Fruit fly (Drosophila melanogaster) whole organism, embryonic: ENCODE measurements around the gene CG6345.

ENCODE experiments used
- CG10979 ChIP-seq: fragments of 200-800 bp; sonication (Bioruptor generic); optimal IDR thresholded peaks from 2 replicates; lab custom pipeline; 2018; ENCODE audit warnings: missing biosample characterization, mild to moderate bottlenecking, missing genetic modification characterization, moderate library complexity
- CG11695 ChIP-seq: fragments of 200-800 bp; sonication (Bioruptor generic); IDR thresholded peaks from 3 replicates; pipeline ENCODE4 v1.3.6; 2022; ENCODE audit warnings: missing biosample characterization, missing genetic modification characterization
- CG14050 ChIP-seq: fragments of 200-800 bp; sonication (Bioruptor generic); IDR thresholded peaks from 3 replicates; pipeline ENCODE4 v1.3.6; 2022; ENCODE audit warnings: missing biosample characterization, missing genetic modification characterization
- CG15696 ChIP-seq: fragments of 200-800 bp; sonication (Bioruptor generic); optimal IDR thresholded peaks from 2 replicates; lab custom pipeline; 2019; ENCODE audit warnings: missing biosample characterization, mild to moderate bottlenecking, missing genetic modification characterization, moderate library complexity
- CG17328 ChIP-seq: fragments of 200-800 bp; sonication (Bioruptor generic); IDR thresholded peaks from 2 replicates; pipeline ENCODE4 v1.3.6; 2022; ENCODE audit warnings: missing biosample characterization, missing genetic modification characterization
- CG17912 ChIP-seq: fragments of 200-800 bp; sonication (Bioruptor generic); optimal IDR thresholded peaks from 2 replicates; lab custom pipeline; 2018; ENCODE audit warnings: missing biosample characterization, mild to moderate bottlenecking, missing genetic modification characterization
- CG18764 ChIP-seq: fragments of 200-800 bp; sonication (Bioruptor generic); optimal IDR thresholded peaks from 3 replicates; lab custom pipeline; 2016; ENCODE audit warnings: missing biosample characterization, missing genetic modification characterization
- CG31224 ChIP-seq: fragments of 200-800 bp; sonication (Bioruptor generic); IDR thresholded peaks from 2 replicates; pipeline ENCODE4 v1.3.6; 2022; ENCODE audit warnings: missing biosample characterization, missing genetic modification characterization
- CG31388 ChIP-seq: fragments of 200-800 bp; sonication (Bioruptor generic); optimal IDR thresholded peaks from 2 replicates; lab custom pipeline; 2016; ENCODE audit warnings: missing biosample characterization, missing genetic modification characterization
- CG4282 ChIP-seq: fragments of 200-800 bp; sonication (Bioruptor generic); optimal IDR thresholded peaks from 2 replicates; lab custom pipeline; 2016; ENCODE audit warnings: missing biosample characterization, missing genetic modification characterization
- CG6254 ChIP-seq: fragments of 200-800 bp; sonication (Bioruptor generic); optimal IDR thresholded peaks from 3 replicates; lab custom pipeline; 2017; ENCODE audit warnings: mild to moderate bottlenecking, missing biosample characterization, missing genetic modification reagents, missing genetic modification characterization
- CG7839 ChIP-seq: fragments of 200-800 bp; sonication (Bioruptor generic); optimal IDR thresholded peaks from 3 replicates; lab custom pipeline; 2018; ENCODE audit warnings: missing biosample characterization, mild to moderate bottlenecking, missing genetic modification characterization, moderate library complexity
- CG8290 ChIP-seq, 3 experiments: fragments of 200-800 bp; sonication (Bioruptor generic); optimal IDR thresholded peaks; 2 replicates each; lab custom pipeline; 2016 to 2019; ENCODE audit warnings: missing biosample characterization in 3 of 3, missing genetic modification characterization in 3 of 3, mild to moderate bottlenecking in 2 of 3, moderate library complexity in 1 of 3
- CG9609 ChIP-seq: fragments of 200-800 bp; sonication (Bioruptor generic); optimal IDR thresholded peaks from 3 replicates; lab custom pipeline; 2016; ENCODE audit warnings: missing biosample characterization, missing genetic modification characterization
- Chrac-16 ChIP-seq: fragments of 200-800 bp; sonication (Bioruptor generic); optimal IDR thresholded peaks from 3 replicates; lab custom pipeline; 2016; ENCODE audit warnings: missing biosample characterization, missing genetic modification characterization
- Dbx ChIP-seq: fragments of 200-800 bp; sonication (Bioruptor generic); IDR thresholded peaks from 3 replicates; pipeline ENCODE4 v1.3.6; 2022; ENCODE audit warnings: missing biosample characterization, missing genetic modification characterization
- ERR ChIP-seq: fragments of 200-800 bp; sonication (Bioruptor generic); optimal IDR thresholded peaks from 2 replicates; lab custom pipeline; 2016; ENCODE audit warnings: missing biosample characterization, missing genetic modification characterization
- Elba2 ChIP-seq: fragments of 200-800 bp; sonication (Bioruptor generic); optimal IDR thresholded peaks from 3 replicates; lab custom pipeline; 2016; ENCODE audit warnings: missing biosample characterization, missing genetic modification characterization
- Ets65A ChIP-seq: fragments of 200-800 bp; sonication (Bioruptor generic); peaks from one replicate; lab custom pipeline; 2016; ENCODE audit warnings: missing biosample characterization, missing genetic modification characterization
- HLH4C ChIP-seq: fragments of 200-800 bp; sonication (Bioruptor generic); IDR thresholded peaks from 3 replicates; pipeline ENCODE4 v1.3.6; 2022; ENCODE audit warnings: missing biosample characterization, missing genetic modification characterization; ENCODE audit not compliant: partially characterized antibody
- HLHmδ ChIP-seq: fragments of 200-800 bp; sonication (Bioruptor generic); optimal IDR thresholded peaks from 2 replicates; lab custom pipeline; 2018; ENCODE audit warnings: missing biosample characterization, mild to moderate bottlenecking, missing genetic modification characterization, moderate library complexity
- HmgD ChIP-seq: fragments of 200-800 bp; sonication (Bioruptor generic); optimal IDR thresholded peaks from 3 replicates; lab custom pipeline; 2016; ENCODE audit warnings: missing biosample characterization, missing genetic modification characterization
- Hr78 ChIP-seq, 2 experiments: fragments of 200-800 bp in 1 of 2; fragments of >200 bp in 1 of 2; sonication (Bioruptor generic) in 1 of 2; optimal IDR thresholded peaks; 2 replicates each; lab custom pipeline; 2017 to 2019; ENCODE audit warnings: missing biosample characterization in 2 of 2, missing genetic modification characterization in 2 of 2, mild to moderate bottlenecking in 1 of 2, moderate library complexity in 1 of 2
- Med ChIP-seq: fragments of 200-800 bp; sonication (Bioruptor generic); peaks from one replicate; lab custom pipeline; 2016; ENCODE audit warnings: missing biosample characterization, missing genetic modification characterization, mild to moderate bottlenecking, inconsistent platforms, moderate library complexity
- Myb ChIP-seq: fragments of 200-800 bp; sonication (Bioruptor generic); optimal IDR thresholded peaks from 2 replicates; lab custom pipeline; 2016; ENCODE audit warnings: missing biosample characterization, missing genetic modification characterization
- Neu2 ChIP-seq: fragments of 200-800 bp; sonication (Bioruptor generic); optimal IDR thresholded peaks from 3 replicates; lab custom pipeline; 2016; ENCODE audit warnings: missing biosample characterization, missing genetic modification characterization, borderline replicate concordance
- Opbp ChIP-seq: fragments of 200-800 bp; sonication (Bioruptor generic); IDR thresholded peaks from 3 replicates; pipeline ENCODE4 v1.3.6; 2022; ENCODE audit warnings: missing biosample characterization, missing genetic modification characterization; ENCODE audit not compliant: partially characterized antibody
- Rfx ChIP-seq: fragments of 200-800 bp; sonication (Bioruptor generic); IDR thresholded peaks from 2 replicates; pipeline ENCODE4 v1.3.6; 2022; ENCODE audit warnings: missing biosample characterization, missing genetic modification characterization
- Trl ChIP-seq, 3 experiments: fragments of >200 bp in 2 of 3; fragments of 200-800 bp in 1 of 3; sonication (Bioruptor generic) in 1 of 3; optimal IDR thresholded peaks; 2 replicates in 1 of 3; 3 replicates in 2 of 3; lab custom pipeline; 2016 to 2017; ENCODE audit warnings: missing biosample characterization in 1 of 3, missing genetic modification characterization in 1 of 3
- Xbp1 ChIP-seq: fragments of 200-800 bp; sonication (Bioruptor generic); optimal IDR thresholded peaks from 3 replicates; lab custom pipeline; 2016; ENCODE audit warnings: missing biosample characterization, mild to moderate bottlenecking, missing genetic modification characterization
- amos ChIP-seq: fragments of 200-800 bp; sonication (Bioruptor generic); IDR thresholded peaks from 2 replicates; pipeline ENCODE4 v1.3.6; 2022; ENCODE audit warnings: missing biosample characterization, missing genetic modification characterization; ENCODE audit not compliant: partially characterized antibody
- aop ChIP-seq: fragments of 200-800 bp; sonication (Bioruptor generic); IDR thresholded peaks from 2 replicates; pipeline ENCODE4 v1.3.6; 2022; ENCODE audit warnings: missing biosample characterization, missing genetic modification characterization
- bowl ChIP-seq: fragments of 200-800 bp; sonication (Bioruptor generic); IDR thresholded peaks from 2 replicates; pipeline ENCODE4 v1.3.6; 2022; ENCODE audit warnings: missing biosample characterization, missing genetic modification characterization
- caup ChIP-seq: fragments of 200-800 bp; sonication (Bioruptor generic); optimal IDR thresholded peaks from 3 replicates; lab custom pipeline; 2017; ENCODE audit warnings: missing biosample characterization, mild to moderate bottlenecking, missing genetic modification characterization, moderate library complexity; ENCODE audit not compliant: severe bottlenecking
- corto ChIP-seq: fragments of 200-800 bp; sonication (Bioruptor generic); optimal IDR thresholded peaks from 2 replicates; lab custom pipeline; 2016; ENCODE audit warnings: missing biosample characterization, mild to moderate bottlenecking, missing genetic modification characterization, moderate library complexity
- da ChIP-seq: fragments of 200-800 bp; sonication (Bioruptor generic); optimal IDR thresholded peaks from 2 replicates; lab custom pipeline; 2016; ENCODE audit warnings: missing biosample characterization, missing genetic modification characterization
- dati ChIP-seq: fragments of 200-800 bp; sonication (Bioruptor generic); IDR thresholded peaks from 2 replicates; pipeline ENCODE4 v1.3.6; 2022; ENCODE audit warnings: missing biosample characterization, missing genetic modification characterization
- ewg ChIP-seq: fragments of 200-800 bp; sonication (Bioruptor generic); optimal IDR thresholded peaks from 3 replicates; lab custom pipeline; 2017; ENCODE audit warnings: mild to moderate bottlenecking, missing biosample characterization, missing genetic modification reagents, missing genetic modification characterization
- fd102C ChIP-seq: fragments of 200-800 bp; sonication (Bioruptor generic); optimal IDR thresholded peaks from 2 replicates; lab custom pipeline; 2018; ENCODE audit warnings: missing biosample characterization, mild to moderate bottlenecking, missing genetic modification characterization, moderate library complexity
- grn ChIP-seq: fragments of 200-800 bp; sonication (Bioruptor generic); optimal IDR thresholded peaks from 3 replicates; lab custom pipeline; 2017; ENCODE audit warnings: missing biosample characterization, missing genetic modification characterization
- kay ChIP-seq: fragments of 200-800 bp; sonication (Bioruptor generic); optimal IDR thresholded peaks from 2 replicates; lab custom pipeline; 2016; ENCODE audit warnings: missing biosample characterization, missing genetic modification characterization
- luna ChIP-seq: fragments of 200-800 bp; sonication (Bioruptor generic); optimal IDR thresholded peaks from 2 replicates; lab custom pipeline; 2016; ENCODE audit warnings: missing biosample characterization, missing genetic modification characterization
- pfk ChIP-seq: fragments of 200-800 bp; sonication (Bioruptor generic); optimal IDR thresholded peaks from 2 replicates; lab custom pipeline; 2018; ENCODE audit warnings: missing biosample characterization, mild to moderate bottlenecking, missing genetic modification characterization, moderate library complexity
- sima ChIP-seq: fragments of 200-800 bp; sonication (Bioruptor generic); optimal IDR thresholded peaks from 2 replicates; lab custom pipeline; 2016; ENCODE audit warnings: missing biosample characterization, missing genetic modification characterization
- sisA ChIP-seq: fragments of 200-800 bp; sonication (Bioruptor generic); IDR thresholded peaks from 2 replicates; pipeline ENCODE4 v1.3.6; 2022; ENCODE audit warnings: missing biosample characterization, missing genetic modification characterization
- ssp ChIP-seq: fragments of 200-800 bp; sonication (Bioruptor generic); IDR thresholded peaks from 2 replicates; pipeline ENCODE4 v1.3.6; 2022; ENCODE audit warnings: missing biosample characterization, missing genetic modification characterization
- stwl ChIP-seq: fragments of 200-800 bp; sonication (Bioruptor generic); optimal IDR thresholded peaks from 3 replicates; lab custom pipeline; 2018; ENCODE audit warnings: missing biosample characterization, mild to moderate bottlenecking, missing genetic modification characterization, moderate library complexity
- tx ChIP-seq: fragments of 200-800 bp; sonication (Bioruptor generic); optimal IDR thresholded peaks from 2 replicates; lab custom pipeline; 2016; ENCODE audit warnings: missing biosample characterization, missing genetic modification characterization

The CG6345 gene

dm6 chr3R:10388128-10389026 is 27.5 kb downstream of the CG6345 start, which contains the start of gene cwo (continued):
- TF ChIP-seq grn (peak; percentile 85), da (GFP tag; lab: Kevin White, UChicago) (peak; percentile 13), Opbp (GFP tag; lab: Robert Waterston, UW) (no peak), stwl (no peak), Hr78 (GFP tag; optimal IDR thresholded peaks at IDR 0.05; lab: Kevin White, UChicago) (no peak), CG8290 (GFP tag; optimal IDR thresholded peaks at IDR 0.05; lab: Kevin White, UChicago) (peak; percentile 43), CG8290 (tag; optimal IDR thresholded peaks at IDR 0.05; lab: Kevin White, UChicago) (peak; percentile 37 to 53), HLHmδ (peak; percentile 78), ssp (GFP tag; lab: Robert Waterston, UW) (no peak), Trl (optimal IDR thresholded peaks at IDR 0.05; lab: Kevin White, UChicago) (peak; percentile 38 to 52), Trl (GFP tag; optimal IDR thresholded peaks at IDR 0.05; lab: Kevin White, UChicago) (peak; percentile 8), fd102C (GFP tag; lab: Kevin White, UChicago) (no peak), Xbp1 (peak; percentile 26), Med (peak; percentile 87), Rfx (no peak), sima (GFP tag; lab: Kevin White, UChicago) (no peak), CG18764 (GFP tag; lab: Kevin White, UChicago) (no peak), CG4282 (GFP tag; lab: Kevin White, UChicago) (no peak), CG15696 (tag; lab: Kevin White, UChicago) (peak; percentile 54), HmgD (no peak), Ets65A (no peak), CG9609 (no peak), HLH4C (GFP tag; lab: Robert Waterston, UW) (no peak), CG6254 (GFP tag; lab: Kevin White, UChicago) (peak; percentile 56), bowl (no peak), kay (GFP tag; lab: Kevin White, UChicago) (peak; percentile 9), CG17328 (GFP tag; lab: Robert Waterston, UW) (no peak), CG7839 (no peak), Dbx (no peak), CG17912 (GFP tag; lab: Kevin White, UChicago) (no peak), tx (GFP tag; lab: Kevin White, UChicago) (no peak), Elba2 (GFP tag; lab: Kevin White, UChicago) (no peak), sisA (GFP tag; lab: Robert Waterston, UW) (no peak), ERR (GFP tag; lab: Kevin White, UChicago) (peak; percentile 2), corto (GFP tag; lab: Kevin White, UChicago) (no peak), Myb (peak; percentile 10), CG10979 (tag; lab: Kevin White, UChicago) (no peak), Chrac-16 (GFP tag; lab: Kevin White, UChicago) (no peak), pfk (GFP tag; lab: Kevin White, UChicago) (peak; percentile 73), caup (GFP tag; lab: Kevin White, UChicago) (peak; percentile 24), CG31224 (GFP tag; lab: Robert Waterston, UW) (no peak), CG31388 (GFP tag; lab: Kevin White, UChicago) (no peak), ewg (peak; percentile 17), amos (no peak), dati (GFP tag; lab: Robert Waterston, UW) (no peak), Neu2 (no peak), luna (no peak), CG14050 (GFP tag; lab: Robert Waterston, UW) (no peak), CG11695 (GFP tag; lab: Robert Waterston, UW) (no peak), aop (no peak)
